Fruit fly (Drosophila melanogaster) whole organism, embryonic: ENCODE data around the gene CG4757.
A peak's percentile ranks its signal among the peaks of the same experiment; 100 is the strongest.

Experiments used
- Asciz ChIP-seq: fragments of 200-800 bp; sonication (Bioruptor generic); optimal IDR thresholded peaks from 2 replicates; lab custom pipeline; 2017; ENCODE audit warnings: missing biosample characterization, mild to moderate bottlenecking, missing genetic modification characterization, missing genetic modification reagents
- Atf-2 ChIP-seq: fragments of 200-800 bp; sonication (Bioruptor generic); optimal IDR thresholded peaks from 2 replicates; lab custom pipeline; 2016; ENCODE audit warnings: missing biosample characterization, missing genetic modification characterization
- BtbVII ChIP-seq: fragments of 200-800 bp; sonication (Bioruptor generic); optimal IDR thresholded peaks from 3 replicates; lab custom pipeline; 2017; ENCODE audit warnings: missing biosample characterization, mild to moderate bottlenecking, missing genetic modification characterization
- CG10274 ChIP-seq: fragments of 200-800 bp; sonication (Bioruptor generic); optimal IDR thresholded peaks from 3 replicates; lab custom pipeline; 2017; ENCODE audit warnings: missing biosample characterization, mild to moderate bottlenecking, missing genetic modification characterization
- CG10462 ChIP-seq: fragments of 200-800 bp; sonication (Bioruptor generic); optimal IDR thresholded peaks from 2 replicates; lab custom pipeline; 2016; ENCODE audit warnings: missing biosample characterization, missing genetic modification characterization
- CG13775 ChIP-seq: fragments of 200-800 bp; sonication (Bioruptor generic); optimal IDR thresholded peaks from 3 replicates; lab custom pipeline; 2017; ENCODE audit warnings: missing biosample characterization, mild to moderate bottlenecking, missing genetic modification characterization
- CG14014 ChIP-seq: fragments of 200-800 bp; sonication (Bioruptor generic); IDR thresholded peaks from 2 replicates; pipeline ENCODE4 v1.3.6; 2022; ENCODE audit warnings: missing biosample characterization, missing genetic modification characterization
- CG15479 ChIP-seq: fragments of 200-800 bp; sonication (Bioruptor generic); optimal IDR thresholded peaks from 3 replicates; lab custom pipeline; 2019; ENCODE audit warnings: missing biosample characterization, mild to moderate bottlenecking, missing genetic modification characterization, moderate library complexity
- CG16863 ChIP-seq: fragments of 200-800 bp; sonication (Bioruptor generic); optimal IDR thresholded peaks from 3 replicates; lab custom pipeline; 2016; ENCODE audit warnings: missing biosample characterization, missing genetic modification characterization
- CG17328 ChIP-seq: fragments of 200-800 bp; sonication (Bioruptor generic); IDR thresholded peaks from 2 replicates; pipeline ENCODE4 v1.3.6; 2022; ENCODE audit warnings: missing biosample characterization, missing genetic modification characterization
- CG1792 ChIP-seq: fragments of 200-800 bp; sonication (Bioruptor generic); optimal IDR thresholded peaks from 2 replicates; lab custom pipeline; 2016; ENCODE audit warnings: missing biosample characterization, missing genetic modification characterization
- CG31365 ChIP-seq: fragments of 200-800 bp; sonication (Bioruptor generic); optimal IDR thresholded peaks from 2 replicates; lab custom pipeline; 2018; ENCODE audit warnings: missing biosample characterization, mild to moderate bottlenecking, missing genetic modification characterization
- CG34422 ChIP-seq: fragments of 200-800 bp; sonication (Bioruptor generic); IDR thresholded peaks from 3 replicates; pipeline ENCODE4 v1.3.6; 2022; ENCODE audit warnings: missing biosample characterization, missing genetic modification characterization
- CG4282 ChIP-seq: fragments of 200-800 bp; sonication (Bioruptor generic); optimal IDR thresholded peaks from 2 replicates; lab custom pipeline; 2016; ENCODE audit warnings: missing biosample characterization, missing genetic modification characterization
- CG4820 ChIP-seq: fragments of 200-800 bp; sonication (Bioruptor generic); optimal IDR thresholded peaks from 3 replicates; lab custom pipeline; 2016; ENCODE audit warnings: missing biosample characterization, missing genetic modification characterization
- CG5953 ChIP-seq: fragments of 200-800 bp; sonication (Bioruptor generic); IDR thresholded peaks from 2 replicates; pipeline ENCODE4 v1.3.6; 2022; ENCODE audit warnings: missing biosample characterization, missing genetic modification characterization
- CG7556 ChIP-seq: fragments of 200-800 bp; sonication (Bioruptor generic); optimal IDR thresholded peaks from 2 replicates; lab custom pipeline; 2017; ENCODE audit warnings: missing biosample characterization, mild to moderate bottlenecking, missing genetic modification characterization
- CG8089 ChIP-seq: fragments of 200-800 bp; sonication (Bioruptor generic); optimal IDR thresholded peaks from 3 replicates; lab custom pipeline; 2016; ENCODE audit warnings: missing biosample characterization, missing genetic modification characterization
- CG8388 ChIP-seq: fragments of 200-800 bp; sonication (Bioruptor generic); optimal IDR thresholded peaks from 2 replicates; lab custom pipeline; 2019; ENCODE audit warnings: missing biosample characterization, mild to moderate bottlenecking, missing genetic modification characterization, moderate library complexity
- CG9797 ChIP-seq: fragments of 200-800 bp; sonication (Bioruptor generic); optimal IDR thresholded peaks from 3 replicates; lab custom pipeline; 2018; ENCODE audit warnings: missing biosample characterization, mild to moderate bottlenecking, missing genetic modification characterization
- Dbx ChIP-seq: fragments of 200-800 bp; sonication (Bioruptor generic); IDR thresholded peaks from 3 replicates; pipeline ENCODE4 v1.3.6; 2022; ENCODE audit warnings: missing biosample characterization, missing genetic modification characterization
- Dfd ChIP-seq, 2 experiments: fragments of >200 bp; optimal IDR thresholded peaks; 2 replicates each; lab custom pipeline; 2017; ENCODE audit warnings: missing biosample characterization in 2 of 2, missing genetic modification characterization in 2 of 2
- Elba2 ChIP-seq: fragments of 200-800 bp; sonication (Bioruptor generic); optimal IDR thresholded peaks from 3 replicates; lab custom pipeline; 2016; ENCODE audit warnings: missing biosample characterization, missing genetic modification characterization
- HLH54F ChIP-seq: fragments of 200-800 bp; sonication (Bioruptor generic); optimal IDR thresholded peaks from 3 replicates; lab custom pipeline; 2016; ENCODE audit warnings: missing biosample characterization, missing genetic modification characterization
- Max ChIP-seq: fragments of 200-800 bp; sonication (Bioruptor generic); optimal IDR thresholded peaks from 2 replicates; lab custom pipeline; 2016; ENCODE audit warnings: missing biosample characterization, mild to moderate bottlenecking, missing genetic modification characterization
- PHDP ChIP-seq: fragments of 200-800 bp; sonication (Bioruptor generic); optimal IDR thresholded peaks from 3 replicates; lab custom pipeline; 2018; ENCODE audit warnings: missing biosample characterization, mild to moderate bottlenecking, missing genetic modification characterization, moderate library complexity
- Sin3A ChIP-seq: fragments of >200 bp; optimal IDR thresholded peaks from 2 replicates; lab custom pipeline; 2018
- Sox102F ChIP-seq: fragments of 200-800 bp; sonication (Bioruptor generic); optimal IDR thresholded peaks from 2 replicates; lab custom pipeline; 2018; ENCODE audit warnings: missing biosample characterization, mild to moderate bottlenecking, missing genetic modification characterization, moderate library complexity
- Trl ChIP-seq, 3 experiments: fragments of >200 bp in 2 of 3; fragments of 200-800 bp in 1 of 3; sonication (Bioruptor generic) in 1 of 3; optimal IDR thresholded peaks; 2 replicates in 1 of 3; 3 replicates in 2 of 3; lab custom pipeline; 2016 to 2017; ENCODE audit warnings: missing biosample characterization in 1 of 3, missing genetic modification characterization in 1 of 3
- abd-A ChIP-seq: fragments of 200-800 bp; sonication (Bioruptor generic); optimal IDR thresholded peaks from 3 replicates; lab custom pipeline; 2019; ENCODE audit warnings: missing biosample characterization, mild to moderate bottlenecking, missing genetic modification characterization, moderate library complexity
- ac ChIP-seq: fragments of 200-800 bp; sonication (Bioruptor generic); optimal IDR thresholded peaks from 3 replicates; lab custom pipeline; 2017; ENCODE audit warnings: missing biosample characterization, mild to moderate bottlenecking, missing genetic modification characterization
- corto ChIP-seq: fragments of 200-800 bp; sonication (Bioruptor generic); optimal IDR thresholded peaks from 2 replicates; lab custom pipeline; 2016; ENCODE audit warnings: missing biosample characterization, mild to moderate bottlenecking, missing genetic modification characterization, moderate library complexity
- fd102C ChIP-seq: fragments of 200-800 bp; sonication (Bioruptor generic); optimal IDR thresholded peaks from 2 replicates; lab custom pipeline; 2018; ENCODE audit warnings: missing biosample characterization, mild to moderate bottlenecking, missing genetic modification characterization, moderate library complexity
- fu2 ChIP-seq: fragments of 200-800 bp; sonication (Bioruptor generic); optimal IDR thresholded peaks from 2 replicates; lab custom pipeline; 2016; ENCODE audit warnings: missing biosample characterization, missing genetic modification characterization
- gcm2 ChIP-seq: fragments of 200-800 bp; sonication (Bioruptor generic); optimal IDR thresholded peaks from 2 replicates; lab custom pipeline; 2016; ENCODE audit warnings: missing biosample characterization, missing genetic modification characterization
- grau ChIP-seq: fragments of 200-800 bp; optimal IDR thresholded peaks from 3 replicates; lab custom pipeline; 2019; ENCODE audit warnings: missing biosample characterization, mild to moderate bottlenecking, missing genetic modification characterization, moderate library complexity
- gro ChIP-seq: fragments of 200-800 bp; sonication (Bioruptor generic); optimal IDR thresholded peaks from 2 replicates; lab custom pipeline; 2016; ENCODE audit warnings: missing biosample characterization, missing genetic modification characterization
- gsb-n ChIP-seq: fragments of 200-800 bp; sonication (Bioruptor generic); optimal IDR thresholded peaks from 3 replicates; lab custom pipeline; 2018; ENCODE audit warnings: missing biosample characterization, mild to moderate bottlenecking, missing genetic modification characterization
- hb ChIP-seq: fragments of 200-800 bp; sonication (Bioruptor generic); IDR thresholded peaks from 3 replicates; pipeline ENCODE4 v1.3.6; 2022; ENCODE audit warnings: missing biosample characterization, missing genetic modification characterization; ENCODE audit not compliant: partially characterized antibody
- hbn ChIP-seq: fragments of 200-800 bp; sonication (Bioruptor generic); IDR thresholded peaks from 2 replicates; pipeline ENCODE4 v1.3.6; 2022; ENCODE audit warnings: missing biosample characterization, missing genetic modification characterization; ENCODE audit not compliant: partially characterized antibody
- jing ChIP-seq: fragments of 200-800 bp; sonication (Bioruptor generic); optimal IDR thresholded peaks from 2 replicates; lab custom pipeline; 2018; ENCODE audit warnings: missing biosample characterization, mild to moderate bottlenecking, missing genetic modification characterization
- mirr ChIP-seq: fragments of 200-800 bp; sonication (Bioruptor generic); optimal IDR thresholded peaks from 3 replicates; lab custom pipeline; 2018; ENCODE audit warnings: missing biosample characterization, mild to moderate bottlenecking, missing genetic modification characterization
- nau ChIP-seq: fragments of 200-800 bp; sonication (Bioruptor generic); optimal IDR thresholded peaks from 3 replicates; lab custom pipeline; 2017; ENCODE audit warnings: missing biosample characterization, mild to moderate bottlenecking, missing genetic modification characterization, missing genetic modification reagents
- peb ChIP-seq: fragments of 200-800 bp; sonication (Bioruptor generic); IDR thresholded peaks from 2 replicates; pipeline ENCODE4 v1.3.6; 2022; ENCODE audit warnings: missing biosample characterization, missing genetic modification characterization
- ranshi ChIP-seq: fragments of 200-800 bp; sonication (Bioruptor generic); IDR thresholded peaks from 2 replicates; pipeline ENCODE4 v1.3.6; 2022; ENCODE audit warnings: missing biosample characterization, missing genetic modification characterization
- sqz ChIP-seq: fragments of 200-800 bp; sonication (Bioruptor generic); optimal IDR thresholded peaks from 3 replicates; lab custom pipeline; 2018; ENCODE audit warnings: missing biosample characterization, mild to moderate bottlenecking, missing genetic modification characterization
- tgo ChIP-seq: fragments of 200-800 bp; sonication (Bioruptor generic); IDR thresholded peaks from 3 replicates; pipeline ENCODE4 v1.3.6; 2022; ENCODE audit warnings: missing biosample characterization, missing genetic modification characterization
- usp ChIP-seq: fragments of >200 bp; optimal IDR thresholded peaks from 2 replicates; lab custom pipeline; 2017; ENCODE audit warnings: missing biosample characterization, missing genetic modification characterization
- vnd ChIP-seq: fragments of 200-800 bp; sonication (Bioruptor generic); IDR thresholded peaks from 3 replicates; pipeline ENCODE4 v1.3.6; 2022; ENCODE audit warnings: missing biosample characterization, missing genetic modification characterization; ENCODE audit not compliant: partially characterized antibody

Gene CG4757

DNA sequence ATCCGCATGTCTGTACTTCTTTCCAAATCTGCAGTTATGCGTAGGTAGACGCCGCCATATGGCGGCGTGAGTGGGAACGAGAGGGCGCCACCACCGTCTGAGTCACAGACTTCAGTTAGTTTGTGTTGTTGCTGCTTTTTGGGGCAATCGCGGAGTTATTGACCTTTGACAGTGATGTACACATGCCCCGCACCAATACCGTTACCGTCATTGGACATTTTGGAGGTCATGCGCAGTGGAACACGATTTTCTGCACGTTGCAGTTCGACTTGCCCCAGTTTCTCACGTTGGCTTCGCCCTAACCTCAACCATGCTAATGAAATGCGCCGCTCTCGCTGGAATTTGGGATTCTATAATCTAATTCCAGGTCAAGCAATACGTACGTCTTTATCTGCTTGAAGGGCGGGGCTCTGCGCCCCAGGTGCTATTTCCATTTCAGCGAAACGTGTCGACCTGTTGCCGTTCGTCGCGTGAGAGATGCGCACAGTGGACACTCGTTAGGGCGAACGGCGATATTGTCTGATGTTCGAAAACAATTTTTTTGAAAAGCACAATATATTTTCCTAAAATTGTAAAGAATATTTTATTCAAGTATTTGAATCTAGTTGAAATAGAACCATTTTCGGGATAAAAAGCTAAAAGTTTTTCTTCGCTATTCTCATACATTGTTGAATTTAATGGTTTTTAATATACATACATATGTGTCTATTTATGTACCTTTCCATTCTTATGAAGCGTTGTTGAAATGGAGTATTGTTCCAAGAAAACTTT lies 50.5 kb downstream of the CG4757 start (continued):
- TF ChIP-seq CG8388 (GFP tag; lab: Kevin White, UChicago) = peak; percentile 43
- peak; percentile 12 for TF ChIP-seq nau (GFP tag; lab: Kevin White, UChicago)
- peak; percentile 82 for TF ChIP-seq abd-A (tag; lab: Kevin White, UChicago)
- TF ChIP-seq Sin3A (lab: Kevin White, UChicago) = no peak
- peak; percentile 48 for TF ChIP-seq Atf-2 (GFP tag; lab: Kevin White, UChicago)
- no peak for TF ChIP-seq CG15479 (GFP tag; lab: Kevin White, UChicago)
- TF ChIP-seq Asciz = peak; percentile 73
- peak; percentile 18 for TF ChIP-seq gcm2 (GFP tag; lab: Kevin White, UChicago)
- peak; percentile 14 for TF ChIP-seq CG4282 (GFP tag; lab: Kevin White, UChicago)
- TF ChIP-seq Sox102F (GFP tag; lab: Kevin White, UChicago) = peak; percentile 75
- TF ChIP-seq CG13775 (GFP tag; lab: Kevin White, UChicago) = peak; percentile 53
- peak; percentile 74 for TF ChIP-seq HLH54F (GFP tag; lab: Kevin White, UChicago)
- TF ChIP-seq CG16863 (GFP tag; lab: Kevin White, UChicago) = peak; percentile 68
- peak; percentile 55 for TF ChIP-seq CG5953 (GFP tag; lab: Robert Waterston, UW)
- peak; percentile 70 for TF ChIP-seq gro (GFP tag; lab: Kevin White, UChicago)
- peak; percentile 77 for TF ChIP-seq CG34422
- peak; percentile 83 for TF ChIP-seq CG4820 (GFP tag; lab: Kevin White, UChicago)
- peak; percentile 68 for TF ChIP-seq mirr (GFP tag; lab: Kevin White, UChicago)
- peak; percentile 25 for TF ChIP-seq BtbVII (GFP tag; lab: Kevin White, UChicago)
- TF ChIP-seq sqz (GFP tag; lab: Kevin White, UChicago) = peak; percentile 10
- TF ChIP-seq CG31365 (tag; lab: Kevin White, UChicago) = no peak
- TF ChIP-seq vnd (GFP tag; lab: Robert Waterston, UW) = no peak
- TF ChIP-seq CG10462 = no peak
- TF ChIP-seq gsb-n (tag; lab: Kevin White, UChicago) = peak; percentile 45
- TF ChIP-seq CG1792 (GFP tag; lab: Kevin White, UChicago) = peak; percentile 64
- TF ChIP-seq fd102C = peak; percentile 11
- no peak for TF ChIP-seq ac (GFP tag; lab: Kevin White, UChicago)
- TF ChIP-seq Dbx (GFP tag; lab: Robert Waterston, UW) = peak; percentile 78
- TF ChIP-seq CG17328 (GFP tag; lab: Robert Waterston, UW) = peak; percentile 78
- TF ChIP-seq CG10274 (GFP tag; lab: Kevin White, UChicago) = peak; percentile 33
- no peak for TF ChIP-seq Trl (optimal IDR thresholded peaks at IDR 0.05; lab: Kevin White, UChicago)
- TF ChIP-seq Trl (GFP tag; optimal IDR thresholded peaks at IDR 0.05; lab: Kevin White, UChicago) = peak; percentile 63
- TF ChIP-seq Max (GFP tag; lab: Kevin White, UChicago) = peak; percentile 73
- TF ChIP-seq usp (GFP tag; lab: Kevin White, UChicago) = no peak
- TF ChIP-seq hb (GFP tag; lab: Robert Waterston, UW) = no peak
- no peak for TF ChIP-seq corto (GFP tag; lab: Kevin White, UChicago)
- TF ChIP-seq CG7556 = peak; percentile 65
- TF ChIP-seq jing = no peak
- no peak for TF ChIP-seq Dfd (GFP tag; optimal IDR thresholded peaks at IDR 0.05; lab: Kevin White, UChicago)
- TF ChIP-seq CG9797 (GFP tag; lab: Kevin White, UChicago) = peak; percentile 10
- peak; percentile 61 for TF ChIP-seq PHDP (tag; lab: Kevin White, UChicago)
- TF ChIP-seq grau = peak; percentile 97
- TF ChIP-seq peb (GFP tag; lab: Robert Waterston, UW) = peak; percentile 45; the same call in 1 of the 2 replicates
- TF ChIP-seq CG14014 (GFP tag; lab: Robert Waterston, UW) = peak; percentile 80
- no peak for TF ChIP-seq Elba2
- peak; percentile 79 for TF ChIP-seq tgo (GFP tag; lab: Robert Waterston, UW)
- peak; percentile 48 for TF ChIP-seq fu2 (GFP tag; lab: Kevin White, UChicago)
- peak; percentile 19 for TF ChIP-seq CG8089
- no peak for TF ChIP-seq hbn (GFP tag; lab: Robert Waterston, UW)
- peak; percentile 68 for TF ChIP-seq ranshi (GFP tag; lab: Robert Waterston, UW)
